Fruit fly (Drosophila melanogaster) whole organism, embryonic: ENCODE results near the gene Atg18b.
A peak's percentile ranks its signal among the peaks of the same experiment; 100 is the strongest.

Experiments
- CG1024 ChIP-seq: fragments of 200-800 bp; sonication (Bioruptor generic); IDR thresholded peaks from 2 replicates; pipeline ENCODE4 v1.3.6; 2022; ENCODE audit warnings: missing biosample characterization, missing genetic modification characterization
- CG10366 ChIP-seq: fragments of 200-800 bp; sonication (Bioruptor generic); IDR thresholded peaks from 2 replicates; pipeline ENCODE4 v1.3.6; 2022; ENCODE audit warnings: missing biosample characterization, missing genetic modification characterization
- CG12744 ChIP-seq: fragments of 200-800 bp; sonication (Bioruptor generic); optimal IDR thresholded peaks from 2 replicates; lab custom pipeline; 2016; ENCODE audit warnings: missing biosample characterization, missing genetic modification characterization
- CG12769 ChIP-seq: fragments of 200-800 bp; sonication (Bioruptor generic); optimal IDR thresholded peaks from 2 replicates; lab custom pipeline; 2019; ENCODE audit warnings: missing biosample characterization, mild to moderate bottlenecking, missing genetic modification characterization, moderate library complexity
- CG13287 ChIP-seq: fragments of 200-800 bp; sonication (Bioruptor generic); IDR thresholded peaks from 2 replicates; pipeline ENCODE4 v1.3.6; 2022; ENCODE audit warnings: missing biosample characterization, missing genetic modification characterization; ENCODE audit not compliant: partially characterized antibody
- CG13894 ChIP-seq: fragments of 200-800 bp; sonication (Bioruptor generic); optimal IDR thresholded peaks from 3 replicates; lab custom pipeline; 2018; ENCODE audit warnings: missing biosample characterization, mild to moderate bottlenecking, missing genetic modification characterization, moderate library complexity
- CG16813 ChIP-seq: fragments of 200-800 bp; sonication (Bioruptor generic); IDR thresholded peaks from 3 replicates; pipeline ENCODE4 v1.3.6; 2022; ENCODE audit warnings: missing biosample characterization, missing genetic modification characterization; ENCODE audit not compliant: partially characterized antibody
- CG17568 ChIP-seq: fragments of 200-800 bp; sonication (Bioruptor generic); optimal IDR thresholded peaks from 2 replicates; lab custom pipeline; 2018; ENCODE audit warnings: missing biosample characterization, mild to moderate bottlenecking, missing genetic modification characterization, moderate library complexity
- CG2199 ChIP-seq: fragments of 200-800 bp; sonication (Bioruptor generic); IDR thresholded peaks from 3 replicates; pipeline ENCODE4 v1.3.6; 2022; ENCODE audit warnings: missing biosample characterization, missing genetic modification characterization
- CG31224 ChIP-seq: fragments of 200-800 bp; sonication (Bioruptor generic); IDR thresholded peaks from 2 replicates; pipeline ENCODE4 v1.3.6; 2022; ENCODE audit warnings: missing biosample characterization, missing genetic modification characterization
- CG31388 ChIP-seq: fragments of 200-800 bp; sonication (Bioruptor generic); optimal IDR thresholded peaks from 2 replicates; lab custom pipeline; 2016; ENCODE audit warnings: missing biosample characterization, missing genetic modification characterization
- CG34422 ChIP-seq: fragments of 200-800 bp; sonication (Bioruptor generic); IDR thresholded peaks from 3 replicates; pipeline ENCODE4 v1.3.6; 2022; ENCODE audit warnings: missing biosample characterization, missing genetic modification characterization
- CG4730 ChIP-seq: fragments of 200-800 bp; sonication (Bioruptor generic); IDR thresholded peaks from 2 replicates; pipeline ENCODE4 v1.3.6; 2022; ENCODE audit warnings: missing biosample characterization, missing genetic modification characterization
- CG5180 ChIP-seq: fragments of 200-800 bp; sonication (Bioruptor generic); optimal IDR thresholded peaks from 3 replicates; lab custom pipeline; 2017; ENCODE audit warnings: missing biosample characterization, missing genetic modification characterization, mild to moderate bottlenecking, moderate library complexity, missing genetic modification reagents
- CG5245 ChIP-seq: fragments of 200-800 bp; sonication (Bioruptor generic); optimal IDR thresholded peaks from 3 replicates; lab custom pipeline; 2016; ENCODE audit warnings: missing biosample characterization, missing genetic modification characterization
- CG5953 ChIP-seq: fragments of 200-800 bp; sonication (Bioruptor generic); IDR thresholded peaks from 2 replicates; pipeline ENCODE4 v1.3.6; 2022; ENCODE audit warnings: missing biosample characterization, missing genetic modification characterization
- CG6689 ChIP-seq: fragments of 200-800 bp; sonication (Bioruptor generic); IDR thresholded peaks from 2 replicates; pipeline ENCODE4 v1.3.6; 2022; ENCODE audit warnings: missing biosample characterization, missing genetic modification characterization
- CG6813 ChIP-seq: fragments of 200-800 bp; sonication (Bioruptor generic); optimal IDR thresholded peaks from 2 replicates; lab custom pipeline; 2017; ENCODE audit warnings: missing biosample characterization, missing genetic modification characterization, mild to moderate bottlenecking, moderate library complexity, missing genetic modification reagents
- CG7745 ChIP-seq: fragments of 200-800 bp; sonication (Bioruptor generic); optimal IDR thresholded peaks from 2 replicates; lab custom pipeline; 2018; ENCODE audit warnings: missing biosample characterization, mild to moderate bottlenecking, missing genetic modification characterization, moderate library complexity
- CG9215 ChIP-seq: fragments of 200-800 bp; sonication (Bioruptor generic); IDR thresholded peaks from 2 replicates; pipeline ENCODE4 v1.3.6; 2022; ENCODE audit warnings: missing biosample characterization, missing genetic modification characterization
- CG9817 ChIP-seq: fragments of 200-800 bp; sonication (Bioruptor generic); optimal IDR thresholded peaks from 2 replicates; lab custom pipeline; 2018; ENCODE audit warnings: missing biosample characterization, mild to moderate bottlenecking, missing genetic modification characterization, moderate library complexity
- Deaf1 ChIP-seq: fragments of 200-800 bp; optimal IDR thresholded peaks from 3 replicates; lab custom pipeline; 2019; ENCODE audit warnings: missing biosample characterization, mild to moderate bottlenecking, missing genetic modification characterization, moderate library complexity
- E2f2 ChIP-seq: fragments of 200-800 bp; sonication (Bioruptor generic); IDR thresholded peaks from 2 replicates; pipeline ENCODE4 v1.3.6; 2022; ENCODE audit warnings: missing biosample characterization, missing genetic modification characterization
- Mad ChIP-seq: fragments of 200-800 bp; sonication (Bioruptor generic); optimal IDR thresholded peaks from 2 replicates; lab custom pipeline; 2016; ENCODE audit warnings: missing biosample characterization, missing genetic modification characterization
- NfI ChIP-seq: fragments of 200-800 bp; sonication (Bioruptor generic); optimal IDR thresholded peaks from 3 replicates; lab custom pipeline; 2018; ENCODE audit warnings: missing biosample characterization, mild to moderate bottlenecking, missing genetic modification characterization, moderate library complexity
- Opbp ChIP-seq: fragments of 200-800 bp; sonication (Bioruptor generic); IDR thresholded peaks from 3 replicates; pipeline ENCODE4 v1.3.6; 2022; ENCODE audit warnings: missing biosample characterization, missing genetic modification characterization; ENCODE audit not compliant: partially characterized antibody
- Optix ChIP-seq: fragments of 200-800 bp; sonication (Bioruptor generic); IDR thresholded peaks from 3 replicates; pipeline ENCODE4 v1.3.6; 2022; ENCODE audit warnings: missing biosample characterization, missing genetic modification characterization
- Pdp1 ChIP-seq, 2 experiments: fragments of 200-800 bp; sonication (Bioruptor generic); optimal IDR thresholded peaks; 3 replicates each; lab custom pipeline; 2016; ENCODE audit warnings: missing biosample characterization in 2 of 2, missing genetic modification characterization in 2 of 2, mild to moderate bottlenecking in 1 of 2, moderate library complexity in 1 of 2
- Side ChIP-seq: fragments of 200-800 bp; sonication (Bioruptor generic); optimal IDR thresholded peaks from 2 replicates; lab custom pipeline; 2016; ENCODE audit warnings: missing biosample characterization, missing genetic modification characterization
- Trl ChIP-seq, 3 experiments: fragments of >200 bp in 2 of 3; fragments of 200-800 bp in 1 of 3; sonication (Bioruptor generic) in 1 of 3; optimal IDR thresholded peaks; 2 replicates in 1 of 3; 3 replicates in 2 of 3; lab custom pipeline; 2016 to 2017; ENCODE audit warnings: missing biosample characterization in 1 of 3, missing genetic modification characterization in 1 of 3
- Xbp1 ChIP-seq: fragments of 200-800 bp; sonication (Bioruptor generic); optimal IDR thresholded peaks from 3 replicates; lab custom pipeline; 2016; ENCODE audit warnings: missing biosample characterization, mild to moderate bottlenecking, missing genetic modification characterization
- cas ChIP-seq: fragments of 200-800 bp; sonication (Bioruptor generic); IDR thresholded peaks from 2 replicates; pipeline ENCODE4 v1.3.6; 2022; ENCODE audit warnings: missing biosample characterization, missing genetic modification characterization
- chinmo ChIP-seq: fragments of 200-800 bp; sonication (Bioruptor generic); IDR thresholded peaks from 4 replicates; pipeline ENCODE4 v1.3.6; 2022; ENCODE audit warnings: missing biosample characterization, missing genetic modification characterization; ENCODE audit not compliant: partially characterized antibody
- crp ChIP-seq, 2 experiments: fragments of 200-800 bp; sonication (Bioruptor generic); optimal IDR thresholded peaks; 2 replicates in 1 of 2; 3 replicates in 1 of 2; lab custom pipeline; 2017; ENCODE audit warnings: missing biosample characterization in 2 of 2, missing genetic modification characterization in 2 of 2, mild to moderate bottlenecking in 1 of 2, moderate library complexity in 1 of 2
- dm ChIP-seq: fragments of 200-800 bp; sonication (Bioruptor generic); optimal IDR thresholded peaks from 3 replicates; lab custom pipeline; 2016; ENCODE audit warnings: missing biosample characterization, missing genetic modification characterization
- gsb-n ChIP-seq: fragments of 200-800 bp; sonication (Bioruptor generic); optimal IDR thresholded peaks from 3 replicates; lab custom pipeline; 2018; ENCODE audit warnings: missing biosample characterization, mild to moderate bottlenecking, missing genetic modification characterization
- ham ChIP-seq: fragments of 200-800 bp; sonication (Bioruptor generic); IDR thresholded peaks from 2 replicates; pipeline ENCODE4 v1.3.6; 2022; ENCODE audit warnings: missing biosample characterization, missing genetic modification characterization
- her ChIP-seq: fragments of 200-800 bp; sonication (Bioruptor generic); optimal IDR thresholded peaks from 2 replicates; lab custom pipeline; 2016; ENCODE audit warnings: missing biosample characterization, missing genetic modification characterization
- oc ChIP-seq: fragments of 200-800 bp; sonication (Bioruptor generic); optimal IDR thresholded peaks from 2 replicates; lab custom pipeline; 2018; ENCODE audit warnings: missing biosample characterization, mild to moderate bottlenecking, missing genetic modification characterization, moderate library complexity
- org-1 ChIP-seq: fragments of 200-800 bp; sonication (Bioruptor generic); optimal IDR thresholded peaks from 2 replicates; lab custom pipeline; 2017; ENCODE audit warnings: missing biosample characterization, missing genetic modification characterization
- otp ChIP-seq: fragments of 200-800 bp; sonication (Bioruptor generic); IDR thresholded peaks from 3 replicates; pipeline ENCODE4, ENCODE4 v1.3.6; 2022; ENCODE audit warnings: missing biosample characterization, missing genetic modification characterization
- pho ChIP-seq: fragments of 200-800 bp; sonication (Bioruptor generic); optimal IDR thresholded peaks from 2 replicates; lab custom pipeline; 2016; ENCODE audit warnings: missing biosample characterization, missing genetic modification characterization
- prd ChIP-seq, 3 experiments: fragments of >200 bp in 2 of 3; fragments of 200-800 bp in 1 of 3; sonication (Bioruptor generic) in 1 of 3; optimal IDR thresholded peaks in 2 of 3; IDR thresholded peaks in 1 of 3; 2 replicates in 2 of 3; 3 replicates in 1 of 3; pipeline versions ENCODE4 v1.3.6 to Lab custom; 2017 to 2022; ENCODE audit warnings: missing biosample characterization in 1 of 3, missing genetic modification characterization in 1 of 3
- repo ChIP-seq: fragments of 200-800 bp; sonication (Bioruptor generic); optimal IDR thresholded peaks from 2 replicates; lab custom pipeline; 2016; ENCODE audit warnings: missing biosample characterization, missing genetic modification characterization
- salm ChIP-seq: fragments of 200-800 bp; sonication (Bioruptor generic); optimal IDR thresholded peaks from 2 replicates; lab custom pipeline; 2018; ENCODE audit warnings: missing biosample characterization, mild to moderate bottlenecking, missing genetic modification characterization
- sim ChIP-seq: fragments of 200-800 bp; sonication (Bioruptor generic); IDR thresholded peaks from 2 replicates; pipeline ENCODE4 v1.3.6; 2022; ENCODE audit warnings: missing biosample characterization, missing genetic modification characterization
- slbo ChIP-seq: fragments of 200-800 bp; sonication (Bioruptor generic); IDR thresholded peaks from 2 replicates; pipeline ENCODE4 v1.3.6; 2022; ENCODE audit warnings: missing biosample characterization, missing genetic modification characterization
- toy ChIP-seq: fragments of 200-800 bp; sonication (Bioruptor generic); IDR thresholded peaks from 2 replicates; pipeline ENCODE4 v1.3.6; 2022; ENCODE audit warnings: missing biosample characterization, missing genetic modification characterization
- trem ChIP-seq: fragments of 200-800 bp; optimal IDR thresholded peaks from 3 replicates; lab custom pipeline; 2019; ENCODE audit warnings: missing biosample characterization, mild to moderate bottlenecking, missing genetic modification characterization, moderate library complexity
- vvl ChIP-seq: fragments of 200-800 bp; sonication (Bioruptor generic); IDR thresholded peaks from 2 replicates; pipeline ENCODE4 v1.3.6; 2022; ENCODE audit warnings: missing biosample characterization, missing genetic modification characterization
- z ChIP-seq: fragments of 200-800 bp; sonication (Bioruptor generic); IDR thresholded peaks from 3 replicates; pipeline ENCODE4 v1.3.6; 2022; ENCODE audit warnings: missing biosample characterization, missing genetic modification characterization

Atg18b gene

DNA sequence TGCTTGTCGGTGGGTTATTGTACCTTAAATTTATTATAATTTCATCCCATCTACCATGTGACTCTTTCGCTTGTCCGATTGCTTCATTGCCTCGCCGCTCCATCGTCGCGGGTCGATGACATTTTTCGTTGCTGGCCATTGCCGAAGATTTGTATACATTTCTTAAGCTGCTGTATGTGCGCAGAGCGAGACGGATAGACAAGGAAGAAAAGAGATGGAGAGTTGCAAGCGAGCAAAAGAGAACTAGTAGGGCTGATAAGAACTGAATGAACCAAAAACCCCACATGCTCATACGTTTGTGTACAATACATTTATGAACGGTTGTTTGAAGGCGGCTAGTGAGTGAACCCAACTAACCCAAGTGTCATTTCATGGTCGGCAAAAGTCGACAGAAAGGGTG, 31.4 kb upstream of the Atg18b start (continued):
- TF ChIP-seq CG31224 (GFP tag; lab: Robert Waterston, UW) (no peak), Side (no peak), NfI (GFP tag; lab: Kevin White, UChicago) (no peak), Mad (GFP tag; lab: Kevin White, UChicago) (no peak), E2f2 (GFP tag; lab: Robert Waterston, UW) (peak; percentile 22; the same call in 1 of the 2 replicates), crp (GFP tag; optimal IDR thresholded peaks at IDR 0.05; lab: Kevin White, UChicago) (no peak), repo (GFP tag; lab: Kevin White, UChicago) (no peak), CG13894 (peak; percentile 48), pho (GFP tag; lab: Kevin White, UChicago) (no peak), ham (no peak), salm (tag; lab: Kevin White, UChicago) (no peak), CG5953 (GFP tag; lab: Robert Waterston, UW) (no peak), CG6689 (GFP tag; lab: Robert Waterston, UW) (no peak), CG10366 (GFP tag; lab: Robert Waterston, UW) (no peak), Xbp1 (GFP tag; lab: Kevin White, UChicago) (no peak), gsb-n (tag; lab: Kevin White, UChicago) (no peak), CG13287 (GFP tag; lab: Robert Waterston, UW) (no peak), toy (GFP tag; lab: Robert Waterston, UW) (no peak), CG34422 (GFP tag; lab: Robert Waterston, UW) (no peak), org-1 (no peak), vvl (GFP tag; lab: Robert Waterston, UW) (no peak; the same call in 1 of the 2 replicates), cas (GFP tag; lab: Robert Waterston, UW) (no peak), CG12744 (GFP tag; lab: Kevin White, UChicago) (no peak), z (no peak), CG4730 (GFP tag; lab: Robert Waterston, UW) (no peak), Optix (GFP tag; lab: Robert Waterston, UW) (no peak), CG17568 (GFP tag; lab: Kevin White, UChicago) (no peak), CG2199 (GFP tag; lab: Robert Waterston, UW) (peak; percentile 95), Opbp (GFP tag; lab: Robert Waterston, UW) (no peak), CG1024 (GFP tag; lab: Robert Waterston, UW) (no peak), otp (no peak), her (GFP tag; lab: Kevin White, UChicago) (no peak), CG9215 (no peak), Trl (optimal IDR thresholded peaks at IDR 0.05; lab: Kevin White, UChicago) (peak; percentile 17 to 29), Trl (GFP tag; optimal IDR thresholded peaks at IDR 0.05; lab: Kevin White, UChicago) (no peak), CG5180 (GFP tag; lab: Kevin White, UChicago) (no peak), dm (GFP tag; lab: Kevin White, UChicago) (no peak), trem (no peak), Deaf1 (tag; lab: Kevin White, UChicago) (peak; percentile 76), slbo (no peak), CG16813 (GFP tag; lab: Robert Waterston, UW) (no peak), CG12769 (tag; lab: Kevin White, UChicago) (peak; percentile 44), CG31388 (no peak), CG6813 (no peak), CG7745 (tag; lab: Kevin White, UChicago) (no peak), Pdp1 (GFP tag; optimal IDR thresholded peaks at IDR 0.05; lab: Kevin White, UChicago) (no peak), CG5245 (GFP tag; lab: Kevin White, UChicago) (no peak), chinmo (GFP tag; lab: Robert Waterston, UW) (peak; percentile 92), prd (optimal IDR thresholded peaks at IDR 0.05; lab: Kevin White, UChicago) (no peak), prd (GFP tag; IDR thresholded peaks at IDR 0.05; lab: Robert Waterston, UW) (no peak), sim (no peak), oc (tag; lab: Kevin White, UChicago) (no peak), CG9817 (tag; lab: Kevin White, UChicago) (no peak)
